Fruit fly (Drosophila melanogaster): ENCODE measurements around the gene CG14219.

dm6 chrX:19590070-19590469 is at the start of gene CG14219:
- TF ChIP-seq CG8478 (optimal IDR thresholded peaks at IDR 0.05) = no peak
- TF ChIP-seq CTCF (optimal IDR thresholded peaks at IDR 0.05) = no peak

All from S2 (cell line).